Worm (Caenorhabditis elegans) whole organism, L4/young adult: ENCODE measurements around the gene eat-4.

Source experiments
- W03F9.2 ChIP-seq: fragments of 150-350 bp; optimal IDR thresholded peaks from 2 replicates; lab custom pipeline; 2014; ENCODE audit warnings: missing biosample characterization, missing genetic modification characterization
- dao-5 ChIP-seq: sonication (generic microtip); optimal IDR thresholded peaks from 2 replicates; lab custom pipeline; 2016; ENCODE audit warnings: missing genotype, missing genetic modification characterization, moderate library complexity, missing compliant biosample characterization
- him-1 ChIP-seq: sonication (generic microtip); optimal IDR thresholded peaks from 2 replicates; lab custom pipeline; 2016; ENCODE audit warnings: missing genotype, missing genetic modification reagents, missing genetic modification characterization, missing compliant biosample characterization

- TF ChIP-seq dao-5 (tag; lab: Kevin White, UChicago) (no peak), W03F9.2 (tag; lab: Kevin White, UChicago) (no peak), him-1 (no peak)
These were observed 17.1 kb downstream of the eat-4 start, which contains the start of gene nhl-1 for ce11 chrIII:9153809-9154208.
